Worm (Caenorhabditis elegans): ENCODE results near the gene sth-1.

sth-1 gene

ce11 chrV:8034811-8035210 lies 17.1 kb upstream of the sth-1 start, which contains the start of gene algn-12:
Gene algn-12 (plus strand): TSS chrV:8035111.
- TF ChIP-seq elt-3 (tag; optimal IDR thresholded peaks at IDR 0.05): no peak
- TF ChIP-seq mdl-1 (tag; optimal IDR thresholded peaks at IDR 0.05): no peak
- TF ChIP-seq snpc-4 (tag; optimal IDR thresholded peaks at IDR 0.05): no peak
- no peak for TF ChIP-seq elt-2 (tag; optimal IDR thresholded peaks at IDR 0.05)
- TF ChIP-seq ama-1 (optimal IDR thresholded peaks at IDR 0.05): no peak
- TF ChIP-seq zag-1 (tag; optimal IDR thresholded peaks at IDR 0.05): no peak
- no peak for TF ChIP-seq hmg-11 (tag; optimal IDR thresholded peaks at IDR 0.05)
- TF ChIP-seq ztf-4 (tag; optimal IDR thresholded peaks at IDR 0.05): no peak
- no peak for TF ChIP-seq jun-1 (tag; optimal IDR thresholded peaks at IDR 0.05)
- no peak for TF ChIP-seq ceh-9 (tag; optimal IDR thresholded peaks at IDR 0.05)
- TF ChIP-seq fkh-10 (GFP tag; optimal IDR thresholded peaks at IDR 0.05): no peak
- no peak for TF ChIP-seq sea-2 (GFP tag; optimal IDR thresholded peaks at IDR 0.05)
- no peak for TF ChIP-seq elt-1 (tag; optimal IDR thresholded peaks at IDR 0.05)
- no peak for TF ChIP-seq lin-39 (tag; optimal IDR thresholded peaks at IDR 0.05)
- no peak for TF ChIP-seq nhr-12 (tag; optimal IDR thresholded peaks at IDR 0.05)
- no peak for TF ChIP-seq nhr-28 (tag; optimal IDR thresholded peaks at IDR 0.05)
- TF ChIP-seq nhr-76 (tag; optimal IDR thresholded peaks at IDR 0.05): no peak
- no peak for TF ChIP-seq egl-5 (tag; optimal IDR thresholded peaks at IDR 0.05)
- no peak for TF ChIP-seq ztf-11 (tag; optimal IDR thresholded peaks at IDR 0.05)

- TF ChIP-seq tbx-2 (tag; optimal IDR thresholded peaks at IDR 0.05) (no peak), lsy-12 (tag; optimal IDR thresholded peaks at IDR 0.05) (no peak), nfya-1 (tag; optimal IDR thresholded peaks at IDR 0.05; ENCODE audit: insufficient read depth) (no peak), sea-2 (GFP tag; optimal IDR thresholded peaks at IDR 0.05) (no peak), ztf-11 (tag; optimal IDR thresholded peaks at IDR 0.05) (no peak), ceh-82 (tag; optimal IDR thresholded peaks at IDR 0.05) (no peak), mml-1 (tag; optimal IDR thresholded peaks at IDR 0.05) (no peak), elt-2 (tag; optimal IDR thresholded peaks at IDR 0.05) (no peak), fos-1 (tag; optimal IDR thresholded peaks at IDR 0.05) (no peak), lin-39 (tag; optimal IDR thresholded peaks at IDR 0.05) (no peak), fkh-10 (GFP tag; optimal IDR thresholded peaks at IDR 0.05) (no peak), fkh-2 (tag; optimal IDR thresholded peaks at IDR 0.05) (no peak), nhr-77 (tag; optimal IDR thresholded peaks at IDR 0.05) (no peak), nhr-12 (tag; optimal IDR thresholded peaks at IDR 0.05) (no peak), ceh-28 (tag; optimal IDR thresholded peaks at IDR 0.05) (no peak), zag-1 (tag; optimal IDR thresholded peaks at IDR 0.05) (no peak), ceh-16 (tag; optimal IDR thresholded peaks at IDR 0.05) (no peak)
Observed at ce11 chrV:8035947-8036346, 16.0 kb upstream of the sth-1 start, which contains the start of gene ZC513.14. Gene ZC513.14 (minus strand): TSS chrV:8036047.

- TF ChIP-seq fos-1 (tag; optimal IDR thresholded peaks at IDR 0.05) (peak; percentile 72), elt-3 (tag; optimal IDR thresholded peaks at IDR 0.05) (peak in 1 of 3 experiments; percentile 4), lsy-12 (tag; optimal IDR thresholded peaks at IDR 0.05) (peak; percentile 37), skn-1 (tag; optimal IDR thresholded peaks at IDR 0.05) (no peak), tbx-2 (tag; optimal IDR thresholded peaks at IDR 0.05) (peak; percentile 83), jun-1 (tag; optimal IDR thresholded peaks at IDR 0.05) (no peak), unc-62 (GFP tag; optimal IDR thresholded peaks at IDR 0.05) (no peak), fkh-10 (GFP tag; optimal IDR thresholded peaks at IDR 0.05) (no peak), mml-1 (tag; optimal IDR thresholded peaks at IDR 0.05) (no peak), nhr-43 (tag; optimal IDR thresholded peaks at IDR 0.05; ENCODE audit: poor library complexity, severe bottlenecking) (peak; percentile 85), ceh-82 (tag; optimal IDR thresholded peaks at IDR 0.05) (no peak), nhr-28 (tag; optimal IDR thresholded peaks at IDR 0.05) (peak; percentile 24), mdl-1 (tag; optimal IDR thresholded peaks at IDR 0.05) (no peak), ceh-16 (tag; optimal IDR thresholded peaks at IDR 0.05) (peak; percentile 23), hmg-11 (tag; optimal IDR thresholded peaks at IDR 0.05) (no peak), nhr-67 (tag; optimal IDR thresholded peaks at IDR 0.05) (no peak), nhr-23 (tag; optimal IDR thresholded peaks at IDR 0.05) (peak; percentile 90), egl-27 (tag; optimal IDR thresholded peaks at IDR 0.05) (no peak), pha-4 (tag; optimal IDR thresholded peaks at IDR 0.05) (no peak), nhr-11 (tag; optimal IDR thresholded peaks at IDR 0.05) (no peak), lin-15B (tag; optimal IDR thresholded peaks at IDR 0.05) (no peak), nhr-25 (tag; optimal IDR thresholded peaks at IDR 0.05) (no peak), eor-1 (tag; optimal IDR thresholded peaks at IDR 0.05) (no peak), sea-2 (GFP tag; optimal IDR thresholded peaks at IDR 0.05) (no peak)
Observed at ce11 chrV:8039085-8039525, 12.8 kb upstream of the sth-1 start.
